Fruit fly (Drosophila melanogaster): ENCODE measurements around the gene CG13003.

dm6 chrX:16873053-16873452 is 3.3 kb downstream of the CG13003 start:
- TF ChIP-seq sim (GFP tag; IDR thresholded peaks at IDR 0.05) (no peak), CG32532 (GFP tag; IDR thresholded peaks at IDR 0.05) (no peak)
